Worm (Caenorhabditis elegans) whole organism, L3 larva: ENCODE data around the gene del-2.

ENCODE experiments used
- ZK546.5 ChIP-seq: sonication (generic microtip); optimal IDR thresholded peaks from 2 replicates; lab custom pipeline; 2017; ENCODE audit warnings: missing biosample characterization, missing genetic modification characterization
- egl-5 ChIP-seq: fragments of 150-350 bp; optimal IDR thresholded peaks from 2 replicates; lab custom pipeline; 2017; ENCODE audit warnings: missing biosample characterization, missing genetic modification reagents, missing genetic modification characterization, inconsistent platforms
- fkh-10 ChIP-seq: sonication (generic microtip); optimal IDR thresholded peaks from 2 replicates; lab custom pipeline; 2017; ENCODE audit warnings: missing biosample characterization, missing genetic modification reagents, missing genetic modification characterization
- nhr-76 ChIP-seq: fragments of 150-350 bp; sonication (generic microtip); optimal IDR thresholded peaks from 5 replicates; lab custom pipeline; 2014; ENCODE audit warnings: missing biosample characterization, missing genetic modification characterization
- skn-1 ChIP-seq: fragments of 150-350 bp; optimal IDR thresholded peaks from 2 replicates; lab custom pipeline; 2014; ENCODE audit warnings: missing biosample characterization, missing genetic modification characterization

ce11 chrIV:9614060-9614459, 27.8 kb downstream of the del-2 start:
- TF ChIP-seq egl-5 (no peak), ZK546.5 (tag; lab: Kevin White, UChicago) (no peak), skn-1 (tag; lab: Kevin White, UChicago) (no peak), nhr-76 (tag; lab: Kevin White, UChicago) (no peak), fkh-10 (GFP tag; lab: Kevin White, UChicago) (no peak)
